Fruit fly (Drosophila melanogaster) whole organism, embryonic: ENCODE data around the gene CG4955.
A peak's percentile ranks its signal among the peaks of the same experiment; 100 is the strongest.

Experiments used
- Abd-B ChIP-seq: fragments of 200-800 bp; sonication (Bioruptor generic); optimal IDR thresholded peaks from 2 replicates; lab custom pipeline; 2018; ENCODE audit warnings: missing biosample characterization, mild to moderate bottlenecking, missing genetic modification characterization, moderate library complexity
- Ada2b ChIP-seq: fragments of 200-800 bp; sonication (Bioruptor generic); IDR thresholded peaks from 2 replicates; pipeline ENCODE4 v1.3.6; 2022; ENCODE audit warnings: missing biosample characterization, missing genetic modification characterization
- Awh ChIP-seq: fragments of 200-800 bp; sonication (Bioruptor generic); IDR thresholded peaks from 2 replicates; pipeline ENCODE4, ENCODE4 v1.3.6; 2022; ENCODE audit warnings: missing biosample characterization, missing genetic modification characterization
- B-H1 ChIP-seq: fragments of 200-800 bp; sonication (Bioruptor generic); IDR thresholded peaks from 3 replicates; pipeline ENCODE4 v1.3.6; 2022; ENCODE audit warnings: missing biosample characterization, missing genetic modification characterization
- BEAF-32 ChIP-seq: fragments of 200-800 bp; sonication (Bioruptor generic); optimal IDR thresholded peaks from 3 replicates; lab custom pipeline; 2017; ENCODE audit warnings: missing biosample characterization, missing genetic modification characterization, mild to moderate bottlenecking, moderate library complexity, missing genetic modification reagents
- Bgb ChIP-seq: fragments of 200-800 bp; sonication (Bioruptor generic); IDR thresholded peaks from 2 replicates; pipeline ENCODE4 v1.3.6; 2022; ENCODE audit warnings: missing biosample characterization, missing genetic modification characterization; ENCODE audit not compliant: partially characterized antibody
- CG10267 ChIP-seq: fragments of 200-800 bp; sonication (Bioruptor generic); optimal IDR thresholded peaks from 2 replicates; lab custom pipeline; 2018; ENCODE audit warnings: missing biosample characterization, mild to moderate bottlenecking, missing genetic modification characterization, moderate library complexity
- CG10321 ChIP-seq: fragments of 200-800 bp; sonication (Bioruptor generic); IDR thresholded peaks from 2 replicates; pipeline ENCODE4 v1.3.6; 2022; ENCODE audit warnings: missing biosample characterization, missing genetic modification characterization
- CG10654 ChIP-seq: fragments of 200-800 bp; sonication (Bioruptor generic); optimal IDR thresholded peaks from 2 replicates; lab custom pipeline; 2016; ENCODE audit warnings: missing biosample characterization, missing genetic modification characterization
- CG10959 ChIP-seq: fragments of 200-800 bp; sonication (Bioruptor generic); IDR thresholded peaks from 2 replicates; pipeline ENCODE4 v1.3.6; 2022; ENCODE audit warnings: missing biosample characterization, missing genetic modification characterization
- CG11456 ChIP-seq: fragments of 200-800 bp; sonication (Bioruptor generic); IDR thresholded peaks from 3 replicates; pipeline ENCODE4 v1.3.6; 2022; ENCODE audit warnings: missing biosample characterization, missing genetic modification characterization
- CG13287 ChIP-seq: fragments of 200-800 bp; sonication (Bioruptor generic); IDR thresholded peaks from 2 replicates; pipeline ENCODE4 v1.3.6; 2022; ENCODE audit warnings: missing biosample characterization, missing genetic modification characterization; ENCODE audit not compliant: partially characterized antibody
- CG13424 ChIP-seq: fragments of 200-800 bp; sonication (Bioruptor generic); optimal IDR thresholded peaks from 2 replicates; lab custom pipeline; 2019; ENCODE audit warnings: missing biosample characterization, mild to moderate bottlenecking, missing genetic modification characterization, moderate library complexity
- CG15269 ChIP-seq: fragments of 200-800 bp; sonication (Bioruptor generic); optimal IDR thresholded peaks from 2 replicates; lab custom pipeline; 2018; ENCODE audit warnings: missing biosample characterization, mild to moderate bottlenecking, missing genetic modification characterization, moderate library complexity
- CG17385 ChIP-seq: fragments of 200-800 bp; sonication (Bioruptor generic); optimal IDR thresholded peaks from 3 replicates; lab custom pipeline; 2018; ENCODE audit warnings: missing biosample characterization, mild to moderate bottlenecking, missing genetic modification characterization
- CG17568 ChIP-seq: fragments of 200-800 bp; sonication (Bioruptor generic); optimal IDR thresholded peaks from 2 replicates; lab custom pipeline; 2018; ENCODE audit warnings: missing biosample characterization, mild to moderate bottlenecking, missing genetic modification characterization, moderate library complexity
- CG1792 ChIP-seq: fragments of 200-800 bp; sonication (Bioruptor generic); optimal IDR thresholded peaks from 2 replicates; lab custom pipeline; 2016; ENCODE audit warnings: missing biosample characterization, missing genetic modification characterization
- CG18764 ChIP-seq: fragments of 200-800 bp; sonication (Bioruptor generic); optimal IDR thresholded peaks from 3 replicates; lab custom pipeline; 2016; ENCODE audit warnings: missing biosample characterization, missing genetic modification characterization
- CG32532 ChIP-seq: fragments of 200-800 bp; sonication (Bioruptor generic); IDR thresholded peaks from 2 replicates; pipeline ENCODE4 v1.3.6; 2022; ENCODE audit warnings: missing biosample characterization, missing genetic modification characterization
- CG6813 ChIP-seq: fragments of 200-800 bp; sonication (Bioruptor generic); optimal IDR thresholded peaks from 2 replicates; lab custom pipeline; 2017; ENCODE audit warnings: missing biosample characterization, missing genetic modification characterization, mild to moderate bottlenecking, moderate library complexity, missing genetic modification reagents
- CG6854 ChIP-seq: fragments of 200-800 bp; sonication (Bioruptor generic); optimal IDR thresholded peaks from 3 replicates; lab custom pipeline; 2017; ENCODE audit warnings: missing biosample characterization, mild to moderate bottlenecking, missing genetic modification characterization
- CG7963 ChIP-seq: fragments of 200-800 bp; sonication (Bioruptor generic); IDR thresholded peaks from 3 replicates; pipeline ENCODE4 v1.3.6; 2022; ENCODE audit warnings: missing biosample characterization, missing genetic modification characterization; ENCODE audit not compliant: partially characterized antibody
- CG9817 ChIP-seq: fragments of 200-800 bp; sonication (Bioruptor generic); optimal IDR thresholded peaks from 2 replicates; lab custom pipeline; 2018; ENCODE audit warnings: missing biosample characterization, mild to moderate bottlenecking, missing genetic modification characterization, moderate library complexity
- Camta ChIP-seq: fragments of 200-800 bp; sonication (Bioruptor generic); optimal IDR thresholded peaks from 2 replicates; lab custom pipeline; 2016; ENCODE audit warnings: missing biosample characterization, missing genetic modification characterization
- H2.0 ChIP-seq: fragments of 200-800 bp; sonication (Bioruptor generic); IDR thresholded peaks from 2 replicates; pipeline ENCODE4 v1.3.6; 2022; ENCODE audit warnings: missing biosample characterization, missing genetic modification characterization
- Hr78 ChIP-seq, 2 experiments: fragments of 200-800 bp in 1 of 2; fragments of >200 bp in 1 of 2; sonication (Bioruptor generic) in 1 of 2; optimal IDR thresholded peaks; 2 replicates each; lab custom pipeline; 2017 to 2019; ENCODE audit warnings: missing biosample characterization in 2 of 2, missing genetic modification characterization in 2 of 2, mild to moderate bottlenecking in 1 of 2, moderate library complexity in 1 of 2
- Hsf ChIP-seq: fragments of 200-800 bp; sonication (Bioruptor generic); optimal IDR thresholded peaks from 3 replicates; lab custom pipeline; 2016; ENCODE audit warnings: missing biosample characterization, missing genetic modification characterization
- Mrtf ChIP-seq: fragments of 200-800 bp; sonication (Bioruptor generic); IDR thresholded peaks from 3 replicates; pipeline ENCODE4 v1.3.6; 2022; ENCODE audit warnings: missing biosample characterization, missing genetic modification characterization
- NFAT ChIP-seq: fragments of 200-800 bp; sonication (Bioruptor generic); IDR thresholded peaks from 2 replicates; pipeline ENCODE4 v1.3.6; 2022; ENCODE audit warnings: missing biosample characterization, missing genetic modification characterization
- Six4 ChIP-seq: fragments of 200-800 bp; sonication (Bioruptor generic); optimal IDR thresholded peaks from 2 replicates; lab custom pipeline; 2016; ENCODE audit warnings: missing biosample characterization, missing genetic modification characterization
- Sry-β ChIP-seq: fragments of 200-800 bp; sonication (Bioruptor generic); optimal IDR thresholded peaks from 2 replicates; lab custom pipeline; 2018; ENCODE audit warnings: missing biosample characterization, mild to moderate bottlenecking, missing genetic modification characterization, moderate library complexity
- Ssrp ChIP-seq: fragments of 200-800 bp; sonication (Bioruptor generic); optimal IDR thresholded peaks from 2 replicates; lab custom pipeline; 2018; ENCODE audit warnings: missing biosample characterization, mild to moderate bottlenecking, missing genetic modification characterization, moderate library complexity
- ash1 ChIP-seq: fragments of 200-800 bp; sonication (Bioruptor generic); optimal IDR thresholded peaks from 2 replicates; lab custom pipeline; 2018; ENCODE audit warnings: missing biosample characterization, mild to moderate bottlenecking, missing genetic modification characterization
- btn ChIP-seq: fragments of 200-800 bp; sonication (Bioruptor generic); optimal IDR thresholded peaks from 2 replicates; lab custom pipeline; 2016; ENCODE audit warnings: missing biosample characterization, missing genetic modification characterization
- dmrt99B ChIP-seq: fragments of 200-800 bp; sonication (Bioruptor generic); optimal IDR thresholded peaks from 2 replicates; lab custom pipeline; 2018; ENCODE audit warnings: missing biosample characterization, mild to moderate bottlenecking, missing genetic modification characterization, moderate library complexity
- ems ChIP-seq: fragments of 200-800 bp; sonication (Bioruptor generic); optimal IDR thresholded peaks from 3 replicates; lab custom pipeline; 2016; ENCODE audit warnings: missing biosample characterization, missing genetic modification characterization
- en ChIP-seq: fragments of 200-800 bp; sonication (Bioruptor generic); optimal IDR thresholded peaks from 2 replicates; lab custom pipeline; 2016; ENCODE audit warnings: missing biosample characterization, missing genetic modification characterization
- fru ChIP-seq: fragments of >200 bp; optimal IDR thresholded peaks from 2 replicates; lab custom pipeline; 2017
- grau ChIP-seq: fragments of 200-800 bp; optimal IDR thresholded peaks from 3 replicates; lab custom pipeline; 2019; ENCODE audit warnings: missing biosample characterization, mild to moderate bottlenecking, missing genetic modification characterization, moderate library complexity
- gsb ChIP-seq: fragments of 200-800 bp; sonication (Bioruptor generic); IDR thresholded peaks from 2 replicates; pipeline ENCODE4 v1.3.6; 2022; ENCODE audit warnings: missing biosample characterization, missing genetic modification characterization
- ind ChIP-seq: fragments of 200-800 bp; sonication (Bioruptor generic); optimal IDR thresholded peaks from 3 replicates; lab custom pipeline; 2016; ENCODE audit warnings: missing biosample characterization, missing genetic modification characterization
- insv ChIP-seq, 2 experiments: fragments of 200-800 bp; sonication (Bioruptor generic); optimal IDR thresholded peaks; 3 replicates each; lab custom pipeline; 2016 to 2018; ENCODE audit warnings: missing biosample characterization in 2 of 2, missing genetic modification characterization in 2 of 2
- ro ChIP-seq: fragments of 200-800 bp; sonication (Bioruptor generic); IDR thresholded peaks from 2 replicates; pipeline ENCODE4 v1.3.6; 2022; ENCODE audit warnings: missing biosample characterization, missing genetic modification characterization
- tio ChIP-seq: fragments of 200-800 bp; sonication (Bioruptor generic); optimal IDR thresholded peaks from 2 replicates; lab custom pipeline; 2017; ENCODE audit warnings: missing biosample characterization, missing genetic modification characterization, inconsistent platforms
- trh ChIP-seq: fragments of 200-800 bp; sonication (Bioruptor generic); optimal IDR thresholded peaks from 2 replicates; lab custom pipeline; 2016; ENCODE audit warnings: missing biosample characterization, missing genetic modification characterization
- z ChIP-seq: fragments of 200-800 bp; sonication (Bioruptor generic); IDR thresholded peaks from 3 replicates; pipeline ENCODE4 v1.3.6; 2022; ENCODE audit warnings: missing biosample characterization, missing genetic modification characterization

Gene CG4955

dm6 chrX:17123545-17124203, 42.4 kb downstream of the CG4955 start (continued):
- TF ChIP-seq ro (GFP tag; lab: Robert Waterston, UW) (peak; percentile 21; the same call in 1 of the 2 replicates), fru (no peak), CG17385 (GFP tag; lab: Kevin White, UChicago) (peak; percentile 64), CG17568 (GFP tag; lab: Kevin White, UChicago) (peak; percentile 32)

- peak; percentile 68 for TF ChIP-seq grau
- peak; percentile 85 for TF ChIP-seq dmrt99B (tag; lab: Kevin White, UChicago)
- TF ChIP-seq CG10654 (GFP tag; lab: Kevin White, UChicago): peak; percentile 44
- TF ChIP-seq Hr78 (GFP tag; optimal IDR thresholded peaks at IDR 0.05; lab: Kevin White, UChicago): peak in 1 of 2 experiments; percentile 28
- TF ChIP-seq Ada2b (GFP tag; lab: Robert Waterston, UW): peak; percentile 78
- peak; percentile 85 for TF ChIP-seq BEAF-32 (GFP tag; lab: Kevin White, UChicago)
- TF ChIP-seq CG10321 (GFP tag; lab: Robert Waterston, UW): 0 out of 2 replicates have a peak, but pooled peaks have one; percentile 30
- TF ChIP-seq CG6813 (GFP tag; lab: Kevin White, UChicago): peak; percentile 51
- no peak for TF ChIP-seq btn (GFP tag; lab: Kevin White, UChicago)
- TF ChIP-seq CG6854 (GFP tag; lab: Kevin White, UChicago): peak; percentile 71
- peak; percentile 56; the same call in 1 of the 2 replicates for TF ChIP-seq Awh
- TF ChIP-seq Abd-B (GFP tag; lab: Kevin White, UChicago): peak; percentile 45
- peak; percentile 20 for TF ChIP-seq CG18764
- peak; percentile 86 for TF ChIP-seq Bgb (GFP tag; lab: Robert Waterston, UW)
- no peak for TF ChIP-seq ash1 (GFP tag; lab: Kevin White, UChicago)
- peak; percentile 42 for TF ChIP-seq CG10267
- peak; percentile 35 for TF ChIP-seq tio
- peak; percentile 55 for TF ChIP-seq ind (GFP tag; lab: Kevin White, UChicago)
- no peak for TF ChIP-seq z (GFP tag; lab: Robert Waterston, UW)
- TF ChIP-seq CG11456 (GFP tag; lab: Robert Waterston, UW): peak; percentile 68; the same call in 2 of the 3 replicates
- peak; percentile 52 for TF ChIP-seq Sry-β (GFP tag; lab: Kevin White, UChicago)
- TF ChIP-seq Ssrp (tag; lab: Kevin White, UChicago): peak; percentile 23
- TF ChIP-seq CG13287 (GFP tag; lab: Robert Waterston, UW): peak; percentile 93
- TF ChIP-seq B-H1 (GFP tag; lab: Robert Waterston, UW): peak; percentile 53; the same call in 2 of the 3 replicates
- peak; percentile 81 for TF ChIP-seq CG13424 (tag; lab: Kevin White, UChicago)
- TF ChIP-seq Camta (GFP tag; lab: Kevin White, UChicago): no peak
- peak; percentile 16; the same call in 1 of the 2 replicates for TF ChIP-seq NFAT (GFP tag; lab: Robert Waterston, UW)
- TF ChIP-seq trh (GFP tag; lab: Kevin White, UChicago): peak; percentile 2
- TF ChIP-seq CG9817: peak; percentile 43
- no peak for TF ChIP-seq ems (GFP tag; lab: Kevin White, UChicago)
- TF ChIP-seq CG7963 (GFP tag; lab: Robert Waterston, UW): peak; percentile 65
- peak; percentile 67 for TF ChIP-seq CG15269 (tag; lab: Kevin White, UChicago)
- 0 out of 3 replicates have a peak, but pooled peaks have one; percentile 40 for TF ChIP-seq Mrtf (GFP tag; lab: Robert Waterston, UW)
- peak; percentile 78 for TF ChIP-seq CG32532 (GFP tag; lab: Robert Waterston, UW)
- TF ChIP-seq insv (GFP tag; optimal IDR thresholded peaks at IDR 0.05; lab: Kevin White, UChicago): no peak
- TF ChIP-seq H2.0 (GFP tag; lab: Robert Waterston, UW): peak; percentile 73
- peak; percentile 37; the same call in 1 of the 2 replicates for TF ChIP-seq gsb (GFP tag; lab: Robert Waterston, UW)
- TF ChIP-seq CG10959 (GFP tag; lab: Robert Waterston, UW): no peak
- TF ChIP-seq CG1792 (GFP tag; lab: Kevin White, UChicago): no peak
- peak; percentile 50 for TF ChIP-seq Hsf (GFP tag; lab: Kevin White, UChicago)
- peak; percentile 4 for TF ChIP-seq Six4 (GFP tag; lab: Kevin White, UChicago)
- TF ChIP-seq en (GFP tag; lab: Kevin White, UChicago): no peak
Measured at dm6 chrX:17125017-17125821, 44.0 kb downstream of the CG4955 start.
